Fruit fly (Drosophila melanogaster) whole organism, pupa: Measurements from ENCODE around the gene PsGEF.

Experiments used
- CG12605 ChIP-seq: fragments of 200-800 bp; sonication (Bioruptor generic); IDR thresholded peaks from 2 replicates; pipeline ENCODE4 v1.3.6; 2022; ENCODE audit warnings: missing biosample characterization, missing genetic modification characterization
- CG14655 ChIP-seq: fragments of 200-800 bp; sonication (Bioruptor generic); optimal IDR thresholded peaks from 3 replicates; lab custom pipeline; 2017; ENCODE audit warnings: mild to moderate bottlenecking, missing biosample characterization, missing genetic modification reagents, missing genetic modification characterization
- CG17806 ChIP-seq: fragments of 200-800 bp; sonication (Bioruptor generic); optimal IDR thresholded peaks from 2 replicates; lab custom pipeline; 2018; ENCODE audit warnings: missing biosample characterization, mild to moderate bottlenecking, missing genetic modification characterization, moderate library complexity
- CG32121 ChIP-seq: fragments of 200-800 bp; sonication (Bioruptor generic); IDR thresholded peaks from 2 replicates; pipeline ENCODE4 v1.3.6; 2022; ENCODE audit warnings: missing biosample characterization, missing genetic modification characterization
- CG4496 ChIP-seq: fragments of 200-800 bp; sonication (Bioruptor generic); IDR thresholded peaks from 3 replicates; pipeline ENCODE4 v1.3.6; 2022; ENCODE audit warnings: missing biosample characterization, missing genetic modification characterization
- CG9948 ChIP-seq: fragments of 200-800 bp; sonication (Bioruptor generic); optimal IDR thresholded peaks from 2 replicates; lab custom pipeline; 2018; ENCODE audit warnings: missing biosample characterization, mild to moderate bottlenecking, missing genetic modification characterization, moderate library complexity
- D1 ChIP-seq: fragments of 200-800 bp; sonication (Bioruptor generic); optimal IDR thresholded peaks from 2 replicates; lab custom pipeline; 2018; ENCODE audit warnings: missing biosample characterization, mild to moderate bottlenecking, missing genetic modification characterization, moderate library complexity
- rn ChIP-seq: fragments of 200-800 bp; sonication (Bioruptor generic); IDR thresholded peaks from 2 replicates; pipeline ENCODE4 v1.3.6; 2022; ENCODE audit warnings: missing biosample characterization, missing genetic modification characterization

- TF ChIP-seq D1 (tag; lab: Kevin White, UChicago), result no peak
- no peak for TF ChIP-seq CG9948 (tag; lab: Kevin White, UChicago)
- no peak for TF ChIP-seq rn (GFP tag; lab: Robert Waterston, UW)
- no peak for TF ChIP-seq CG12605 (GFP tag; lab: Robert Waterston, UW)
- no peak for TF ChIP-seq CG14655 (GFP tag; lab: Kevin White, UChicago)
- no peak for TF ChIP-seq CG4496 (GFP tag; lab: Robert Waterston, UW)
- no peak for TF ChIP-seq CG17806 (tag; lab: Kevin White, UChicago)
- no peak for TF ChIP-seq CG32121 (GFP tag; lab: Robert Waterston, UW)
Measured at dm6 chrX:2340009-2340733, 47.3 kb downstream of the PsGEF start.
